Fruit fly (Drosophila melanogaster) whole organism, pupa: ENCODE data around the gene CG14434.

Experiments used
- CG13204 ChIP-seq: fragments of 200-800 bp; sonication (Bioruptor generic); optimal IDR thresholded peaks from 2 replicates; lab custom pipeline; 2018; ENCODE audit warnings: missing biosample characterization, mild to moderate bottlenecking, missing genetic modification characterization, moderate library complexity
- CG14655 ChIP-seq: fragments of 200-800 bp; sonication (Bioruptor generic); optimal IDR thresholded peaks from 3 replicates; lab custom pipeline; 2017; ENCODE audit warnings: mild to moderate bottlenecking, missing biosample characterization, missing genetic modification reagents, missing genetic modification characterization
- CG15710 ChIP-seq: fragments of 200-800 bp; sonication (Bioruptor generic); optimal IDR thresholded peaks from 2 replicates; lab custom pipeline; 2018; ENCODE audit warnings: missing biosample characterization, mild to moderate bottlenecking, missing genetic modification characterization, moderate library complexity
- CG32121 ChIP-seq: fragments of 200-800 bp; sonication (Bioruptor generic); IDR thresholded peaks from 2 replicates; pipeline ENCODE4 v1.3.6; 2022; ENCODE audit warnings: missing biosample characterization, missing genetic modification characterization
- CG8159 ChIP-seq: fragments of 200-800 bp; sonication (Bioruptor generic); optimal IDR thresholded peaks from 3 replicates; lab custom pipeline; 2018; ENCODE audit warnings: missing biosample characterization, mild to moderate bottlenecking, missing genetic modification characterization, moderate library complexity
- Ets98B ChIP-seq: fragments of 200-800 bp; sonication (Bioruptor generic); IDR thresholded peaks from 2 replicates; pipeline ENCODE4 v1.3.6; 2022; ENCODE audit warnings: missing biosample characterization, missing genetic modification characterization
- gl ChIP-seq: fragments of 200-800 bp; sonication (Bioruptor generic); optimal IDR thresholded peaks from 2 replicates; lab custom pipeline; 2018; ENCODE audit warnings: missing biosample characterization, mild to moderate bottlenecking, missing genetic modification characterization
- rn ChIP-seq: fragments of 200-800 bp; sonication (Bioruptor generic); IDR thresholded peaks from 2 replicates; pipeline ENCODE4 v1.3.6; 2022; ENCODE audit warnings: missing biosample characterization, missing genetic modification characterization

DNA sequence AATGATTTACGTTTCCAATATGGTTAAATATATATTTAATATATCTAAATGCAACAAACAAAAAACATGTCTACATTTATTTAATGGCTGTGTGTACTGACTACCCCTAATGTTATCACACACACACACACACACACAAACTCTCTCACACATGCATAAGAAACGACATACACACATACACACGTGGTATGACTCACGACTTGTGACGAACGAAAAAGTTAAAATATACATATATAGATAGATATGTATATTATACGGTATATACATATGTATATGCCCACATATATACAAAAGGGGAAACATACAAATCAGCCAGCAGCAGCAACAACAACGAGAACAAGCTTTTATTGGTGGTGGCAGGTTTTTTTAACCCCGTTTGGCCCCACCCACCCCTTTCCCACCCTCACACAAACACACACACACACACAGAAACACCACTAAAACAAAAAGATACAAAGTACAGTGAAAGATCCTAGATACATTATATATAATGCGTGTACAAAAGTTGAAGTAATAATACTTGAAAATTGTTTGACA lies 8.0 kb upstream of the CG14434 start:
- TF ChIP-seq CG15710 (peak; percentile 3), rn (GFP tag; lab: Robert Waterston, UW) (no peak), gl (tag; lab: Kevin White, UChicago) (no peak), Ets98B (no peak), CG14655 (GFP tag; lab: Kevin White, UChicago) (no peak), CG13204 (GFP tag; lab: Kevin White, UChicago) (no peak), CG32121 (GFP tag; lab: Robert Waterston, UW) (no peak), CG8159 (tag; lab: Kevin White, UChicago) (no peak)
